Worm (Caenorhabditis elegans) whole organism, L4 larva: ENCODE measurements around the gene ZK1073.2.

Source experiments
- D1046.2 ChIP-seq: fragments of 200-800 bp; sonication (Bioruptor generic); IDR thresholded peaks from 2 replicates; pipeline ENCODE4 v1.3.6; 2022; ENCODE audit warnings: missing genetic modification characterization, missing compliant biosample characterization
- F10B5.3 ChIP-seq: sonication (generic microtip); optimal IDR thresholded peaks from 2 replicates; lab custom pipeline; 2016; ENCODE audit warnings: mild to moderate bottlenecking, missing genetic modification characterization, missing compliant biosample characterization
- F26F4.8 ChIP-seq: fragments of 200-800 bp; sonication (Bioruptor generic); conservative IDR thresholded peaks from 2 replicates; pipeline ENCODE4 v1.3.6; 2022; ENCODE audit warnings: missing genetic modification characterization, missing compliant biosample characterization
- F44E2.7 ChIP-seq: fragments of 200-800 bp; sonication (Bioruptor generic); IDR thresholded peaks from 2 replicates; pipeline ENCODE4 v2.1.2; 2022; ENCODE audit warnings: missing genetic modification characterization, missing compliant biosample characterization
- R02D3.7 ChIP-seq: fragments of 150-350 bp; sonication (generic microtip); optimal IDR thresholded peaks from 3 replicates; lab custom pipeline; 2014; ENCODE audit warnings: missing biosample characterization, missing genetic modification characterization
- T20F7.1 ChIP-seq: fragments of 200-800 bp; sonication (Bioruptor generic); optimal IDR thresholded peaks from 2 replicates; lab custom pipeline; 2018; ENCODE audit warnings: mild to moderate bottlenecking, missing genetic modification characterization, missing compliant biosample characterization
- T26A8.4 ChIP-seq: fragments of 200-800 bp; sonication (Bioruptor generic); IDR thresholded peaks from 2 replicates; pipeline ENCODE4 v1.3.6; 2022; ENCODE audit warnings: missing genetic modification characterization, missing compliant biosample characterization
- Y105C5A.15 ChIP-seq: fragments of 200-800 bp; sonication (Bioruptor generic); IDR thresholded peaks from 2 replicates; pipeline ENCODE4 v1.3.6; 2022; ENCODE audit warnings: missing genetic modification characterization, missing compliant biosample characterization
- Y75B8A.6 ChIP-seq: fragments of 200-800 bp; sonication (Bioruptor generic); IDR thresholded peaks from 2 replicates; pipeline ENCODE4 v1.3.6; 2022; ENCODE audit warnings: missing genetic modification reagents, missing genetic modification characterization, missing compliant biosample characterization
- ZK337.2 ChIP-seq: fragments of 200-800 bp; sonication (Bioruptor generic); IDR thresholded peaks from 2 replicates; pipeline ENCODE4 v1.3.6; 2022; ENCODE audit warnings: missing genetic modification reagents, missing genetic modification characterization, missing compliant biosample characterization
- arid-1 ChIP-seq: fragments of 200-800 bp; sonication (Bioruptor generic); conservative IDR thresholded peaks from 2 replicates; pipeline ENCODE4 v1.3.6; 2022; ENCODE audit warnings: missing genetic modification reagents, missing genetic modification characterization, missing compliant biosample characterization
- attf-4 ChIP-seq: sonication (generic microtip); optimal IDR thresholded peaks from 3 replicates; lab custom pipeline; 2017; ENCODE audit warnings: missing biosample characterization, missing genetic modification characterization
- ceh-44 ChIP-seq: fragments of 200-800 bp; sonication (Bioruptor generic); IDR thresholded peaks from 2 replicates; pipeline ENCODE4 v1.3.6; 2022; ENCODE audit warnings: missing genetic modification reagents, missing genetic modification characterization, missing compliant biosample characterization
- ceh-82 ChIP-seq: sonication (generic microtip); optimal IDR thresholded peaks from 2 replicates; lab custom pipeline; 2017; ENCODE audit warnings: missing biosample characterization, missing genetic modification characterization
- ces-1 ChIP-seq: fragments of 150-350 bp; sonication (generic microtip); optimal IDR thresholded peaks from 4 replicates; lab custom pipeline; 2014; ENCODE audit warnings: missing biosample characterization, missing genetic modification reagents, missing genetic modification characterization
- daf-12 ChIP-seq: fragments of 150-350 bp; optimal IDR thresholded peaks from 2 replicates; lab custom pipeline; 2014; ENCODE audit warnings: missing biosample characterization, missing genetic modification reagents, missing genetic modification characterization
- daf-19 ChIP-seq: fragments of 200-800 bp; sonication (Bioruptor generic); conservative IDR thresholded peaks from 2 replicates; pipeline ENCODE4 v1.3.6; 2022; ENCODE audit warnings: missing genetic modification characterization, missing compliant biosample characterization
- dmd-6 ChIP-seq: fragments of 200-800 bp; sonication (Bioruptor generic); IDR thresholded peaks from 2 replicates; pipeline ENCODE4 v1.3.6; 2022; ENCODE audit warnings: missing genetic modification reagents, missing genetic modification characterization, missing compliant biosample characterization
- dmd-8 ChIP-seq: fragments of 200-800 bp; sonication (Bioruptor generic); IDR thresholded peaks from 2 replicates; pipeline ENCODE4 v1.3.6; 2022; ENCODE audit warnings: missing genetic modification characterization, missing compliant biosample characterization
- duxl-1 ChIP-seq: sonication (generic microtip); optimal IDR thresholded peaks from 2 replicates; lab custom pipeline; 2016; ENCODE audit warnings: mild to moderate bottlenecking, missing genetic modification characterization, moderate library complexity, missing compliant biosample characterization; ENCODE audit not compliant: poor library complexity
- fkh-10 ChIP-seq: fragments of 150-350 bp; optimal IDR thresholded peaks from 2 replicates; lab custom pipeline; 2014; ENCODE audit warnings: missing biosample characterization, missing genetic modification reagents, missing genetic modification characterization
- hlh-11 ChIP-seq: fragments of 200-800 bp; sonication (Bioruptor generic); optimal IDR thresholded peaks from 2 replicates; lab custom pipeline; 2018; ENCODE audit warnings: mild to moderate bottlenecking, missing genetic modification characterization, missing compliant biosample characterization
- hmg-1.1 ChIP-seq: fragments of 200-800 bp; sonication (Bioruptor generic); IDR thresholded peaks from 2 replicates; pipeline ENCODE4 v1.3.6; 2022; ENCODE audit warnings: missing genetic modification reagents, missing genetic modification characterization, missing compliant biosample characterization
- jun-1 ChIP-seq: fragments of 150-350 bp; optimal IDR thresholded peaks from 2 replicates; lab custom pipeline; 2014; ENCODE audit warnings: missing biosample characterization, missing genetic modification reagents, missing genetic modification characterization
- lim-7 ChIP-seq: fragments of 200-800 bp; sonication (Bioruptor generic); IDR thresholded peaks from 2 replicates; pipeline ENCODE4 v1.3.6; 2022; ENCODE audit warnings: missing genetic modification characterization, missing compliant biosample characterization
- lin-15B ChIP-seq: fragments of 150-350 bp; sonication (generic microtip); optimal IDR thresholded peaks from 3 replicates; lab custom pipeline; 2014; ENCODE audit warnings: missing biosample characterization, missing genetic modification characterization
- lin-29 ChIP-seq: fragments of 200-800 bp; sonication (Bioruptor generic); IDR thresholded peaks from 2 replicates; pipeline ENCODE4 v1.3.6; 2022; ENCODE audit warnings: missing genetic modification reagents, missing genetic modification characterization, missing compliant biosample characterization
- lin-38 ChIP-seq: fragments of 200-800 bp; sonication (Bioruptor generic); IDR thresholded peaks from 2 replicates; pipeline ENCODE4 v1.3.6; 2022; ENCODE audit warnings: missing genetic modification reagents, missing genetic modification characterization, missing compliant biosample characterization
- lsy-2 ChIP-seq, 2 experiments: fragments of 150-350 bp in 1 of 2; sonication (generic microtip) in 1 of 2; optimal IDR thresholded peaks; 2 replicates each; lab custom pipeline; 2014 to 2017; ENCODE audit warnings: missing biosample characterization in 2 of 2, missing genetic modification characterization in 2 of 2
- madf-5 ChIP-seq, 2 experiments: fragments of 200-800 bp; sonication (Bioruptor generic); IDR thresholded peaks; 2 replicates each; pipeline ENCODE4 v1.3.6; 2022; ENCODE audit warnings: missing compliant biosample characterization in 2 of 2, missing genetic modification characterization in 2 of 2
- mdl-1 ChIP-seq, 2 experiments: fragments of 150-350 bp in 1 of 2; sonication (generic microtip) in 1 of 2; optimal IDR thresholded peaks; 2 replicates each; lab custom pipeline; 2014 to 2017; ENCODE audit warnings: missing biosample characterization in 2 of 2, missing genetic modification characterization in 2 of 2
- mes-2 ChIP-seq: sonication (generic microtip); optimal IDR thresholded peaks from 2 replicates; lab custom pipeline; 2016; ENCODE audit warnings: missing genotype, mild to moderate bottlenecking, missing genetic modification characterization, missing compliant biosample characterization; ENCODE audit not compliant: poor library complexity, severe bottlenecking
- mxl-2 ChIP-seq: fragments of 200-800 bp; sonication (Bioruptor generic); conservative IDR thresholded peaks from 2 replicates; pipeline ENCODE4 v1.3.6; 2022; ENCODE audit warnings: missing genetic modification reagents, missing genetic modification characterization, missing compliant biosample characterization
- nhr-10 ChIP-seq: fragments of 150-350 bp; optimal IDR thresholded peaks from 2 replicates; lab custom pipeline; 2014; ENCODE audit warnings: missing biosample characterization, missing genetic modification characterization
- nhr-102 ChIP-seq: sonication (generic microtip); optimal IDR thresholded peaks from 2 replicates; lab custom pipeline; 2016; ENCODE audit warnings: mild to moderate bottlenecking, missing genetic modification characterization, moderate library complexity, missing compliant biosample characterization
- nhr-42 ChIP-seq: fragments of 200-800 bp; sonication (Bioruptor generic); IDR thresholded peaks from 2 replicates; pipeline ENCODE4 v1.3.6; 2022; ENCODE audit warnings: missing genetic modification characterization, missing compliant biosample characterization
- nhr-48 ChIP-seq: sonication (generic microtip); optimal IDR thresholded peaks from 2 replicates; lab custom pipeline; 2016; ENCODE audit warnings: mild to moderate bottlenecking, missing genetic modification characterization, missing compliant biosample characterization
- nhr-6 ChIP-seq: fragments of 150-350 bp; optimal IDR thresholded peaks from 2 replicates; lab custom pipeline; 2014; ENCODE audit warnings: missing biosample characterization, missing genetic modification characterization
- pha-4 ChIP-seq, 2 experiments: fragments of 150-350 bp in 1 of 2; fragments of 200-800 bp in 1 of 2; sonication (Bioruptor generic) in 1 of 2; IDR thresholded peaks in 1 of 2; optimal IDR thresholded peaks in 1 of 2; 2 replicates each; pipeline versions ENCODE4 v1.3.6 to Lab custom; 2014 to 2022; ENCODE audit warnings: missing genetic modification characterization in 2 of 2, missing genetic modification reagents in 2 of 2, missing biosample characterization in 1 of 2, missing compliant biosample characterization in 1 of 2
- php-3 ChIP-seq: fragments of 200-800 bp; sonication (Bioruptor generic); IDR thresholded peaks from 2 replicates; pipeline ENCODE4 v1.3.6; 2022; ENCODE audit warnings: missing genetic modification reagents, missing genetic modification characterization, missing compliant biosample characterization
- rbr-2 ChIP-seq: sonication (generic microtip); optimal IDR thresholded peaks from 2 replicates; lab custom pipeline; 2016; ENCODE audit warnings: missing genotype, missing genetic modification characterization, missing compliant biosample characterization
- saeg-2 ChIP-seq: fragments of 200-800 bp; sonication (Bioruptor generic); IDR thresholded peaks from 2 replicates; pipeline ENCODE4 v1.3.6; 2022; ENCODE audit warnings: missing genetic modification reagents, missing genetic modification characterization, missing compliant biosample characterization
- set-16 ChIP-seq: fragments of 200-800 bp; sonication (Bioruptor generic); IDR thresholded peaks from 2 replicates; pipeline ENCODE4 v1.3.6; 2022; ENCODE audit warnings: missing genetic modification reagents, missing genetic modification characterization, missing compliant biosample characterization
- skn-1 ChIP-seq: fragments of 150-350 bp; optimal IDR thresholded peaks from 2 replicates; lab custom pipeline; 2014; ENCODE audit warnings: missing biosample characterization, missing genetic modification characterization
- snpc-4 ChIP-seq: fragments of 150-350 bp; optimal IDR thresholded peaks from 2 replicates; lab custom pipeline; 2014; ENCODE audit warnings: missing biosample characterization, missing genetic modification characterization
- spr-1 ChIP-seq: sonication (generic microtip); optimal IDR thresholded peaks from 2 replicates; lab custom pipeline; 2016; ENCODE audit warnings: mild to moderate bottlenecking, missing genetic modification characterization, missing compliant biosample characterization
- spr-3 ChIP-seq: fragments of 200-800 bp; sonication (Bioruptor generic); optimal IDR thresholded peaks from 2 replicates; lab custom pipeline; 2018; ENCODE audit warnings: mild to moderate bottlenecking, missing genetic modification characterization, missing compliant biosample characterization
- tag-97 ChIP-seq: fragments of 200-800 bp; sonication (Bioruptor generic); IDR thresholded peaks from 2 replicates; pipeline ENCODE4 v1.3.6; 2022; ENCODE audit warnings: missing genetic modification characterization, missing compliant biosample characterization
- unc-39 ChIP-seq: sonication (generic microtip); optimal IDR thresholded peaks from 2 replicates; lab custom pipeline; 2017; ENCODE audit warnings: missing biosample characterization, missing genetic modification characterization
- vab-7 ChIP-seq: fragments of 200-800 bp; sonication (Bioruptor generic); IDR thresholded peaks from 2 replicates; pipeline ENCODE4 v1.3.6; 2022; ENCODE audit warnings: missing genetic modification reagents, missing genetic modification characterization, missing compliant biosample characterization
- zip-2 ChIP-seq: fragments of 150-350 bp; optimal IDR thresholded peaks from 2 replicates; lab custom pipeline; 2014; ENCODE audit warnings: missing biosample characterization, missing genetic modification characterization
- ztf-11 ChIP-seq: fragments of 150-350 bp; optimal IDR thresholded peaks from 2 replicates; lab custom pipeline; 2014; ENCODE audit warnings: missing biosample characterization, missing genetic modification characterization

Gene ZK1073.2

DNA sequence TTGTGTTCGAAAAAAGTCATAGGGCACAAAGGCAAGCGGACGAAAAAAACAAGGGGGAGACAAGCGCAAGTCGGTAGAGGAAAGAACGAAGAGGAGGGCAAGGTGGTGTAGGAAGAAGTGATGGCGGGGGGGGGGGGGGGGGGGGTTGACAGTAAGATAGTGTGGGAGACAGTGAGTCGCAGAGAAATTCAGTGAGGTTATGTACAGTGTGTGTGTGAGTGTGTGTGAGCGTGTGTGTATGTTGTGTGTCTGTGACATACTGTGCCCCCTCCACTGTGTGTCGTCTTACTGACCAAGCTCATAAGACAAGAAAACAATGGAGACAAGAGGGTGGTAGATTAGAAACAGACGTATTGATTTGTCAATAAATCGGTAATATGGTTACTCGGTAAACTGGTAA, 46.7 kb downstream of the ZK1073.2 start (continued):
- TF ChIP-seq mdl-1 (tag; optimal IDR thresholded peaks at IDR 0.05; lab: Kevin White, UChicago) (peak in 1 of 2 experiments; percentile 38), unc-39 (tag; lab: Kevin White, UChicago) (no peak), nhr-42 (GFP tag; lab: Robert Waterston, UW) (0 out of 2 replicates have a peak, but pooled peaks have one; percentile 40), spr-1 (no peak), Y105C5A.15 (GFP tag; lab: Robert Waterston, UW) (no peak), ceh-44 (GFP tag; lab: Robert Waterston, UW) (no peak), R02D3.7 (tag; lab: Kevin White, UChicago) (no peak), hlh-11 (tag; lab: Kevin White, UChicago) (peak; percentile 88), php-3 (no peak), lin-15B (tag; lab: Kevin White, UChicago) (no peak), daf-12 (tag; lab: Kevin White, UChicago) (no peak), arid-1 (0 out of 2 replicates have a peak, but pooled peaks have one; percentile 40), saeg-2 (GFP tag; lab: Robert Waterston, UW) (no peak), lim-7 (GFP tag; lab: Robert Waterston, UW) (no peak), skn-1 (tag; lab: Kevin White, UChicago) (no peak), F26F4.8 (no peak), nhr-48 (tag; lab: Kevin White, UChicago) (no peak), madf-5 (GFP tag; IDR thresholded peaks at IDR 0.05; lab: Robert Waterston, UW) (no peak), lsy-2 (tag; optimal IDR thresholded peaks at IDR 0.05; lab: Kevin White, UChicago) (peak in 1 of 2 experiments; percentile 34), T20F7.1 (GFP tag; lab: Kevin White, UChicago) (no peak), snpc-4 (no peak), ztf-11 (tag; lab: Kevin White, UChicago) (no peak), daf-19 (GFP tag; lab: Robert Waterston, UW) (no peak), D1046.2 (no peak), set-16 (GFP tag; lab: Robert Waterston, UW) (peak; percentile 67), Y75B8A.6 (GFP tag; lab: Robert Waterston, UW) (no peak), pha-4 (GFP tag; IDR thresholded peaks at IDR 0.05; lab: Robert Waterston, UW) (peak; percentile 78), pha-4 (tag; optimal IDR thresholded peaks at IDR 0.05; lab: Kevin White, UChicago) (peak; percentile 76), ces-1 (GFP tag; lab: Kevin White, UChicago) (no peak), ZK337.2 (GFP tag; lab: Robert Waterston, UW) (no peak), mes-2 (tag; lab: Kevin White, UChicago) (peak; percentile 33), F10B5.3 (tag; lab: Kevin White, UChicago) (no peak), dmd-8 (no peak), lin-38 (no peak), zip-2 (tag; lab: Kevin White, UChicago) (no peak), ceh-82 (no peak), nhr-102 (tag; lab: Kevin White, UChicago) (no peak), attf-4 (tag; lab: Kevin White, UChicago) (no peak), nhr-10 (no peak), rbr-2 (tag; lab: Kevin White, UChicago) (no peak), F44E2.7 (GFP tag; lab: Robert Waterston, UW) (no peak), vab-7 (no peak), fkh-10 (no peak), tag-97 (no peak), hmg-1.1 (GFP tag; lab: Robert Waterston, UW) (peak; percentile 52; the same call in 1 of the 2 replicates), duxl-1 (tag; lab: Kevin White, UChicago) (no peak), spr-3 (GFP tag; lab: Kevin White, UChicago) (peak; percentile 27), T26A8.4 (no peak), nhr-6 (tag; lab: Kevin White, UChicago) (peak; percentile 83), dmd-6 (GFP tag; lab: Robert Waterston, UW) (peak; percentile 53), mxl-2 (no peak), lin-29 (GFP tag; lab: Robert Waterston, UW) (no peak), jun-1 (no peak)
